Fruit fly (Drosophila melanogaster) whole organism, embryonic: ENCODE results near the gene Osi10a.

ENCODE experiments used
- CG10565 ChIP-seq: fragments of 200-800 bp; sonication (Bioruptor generic); optimal IDR thresholded peaks from 3 replicates; lab custom pipeline; 2016; ENCODE audit warnings: missing biosample characterization, mild to moderate bottlenecking, missing genetic modification characterization
- CG11085 ChIP-seq: fragments of 200-800 bp; sonication (Bioruptor generic); IDR thresholded peaks from 2 replicates; pipeline ENCODE4 v1.3.6; 2022; ENCODE audit warnings: missing biosample characterization, missing genetic modification characterization
- CG1602 ChIP-seq: fragments of 200-800 bp; sonication (Bioruptor generic); optimal IDR thresholded peaks from 3 replicates; lab custom pipeline; 2016; ENCODE audit warnings: missing biosample characterization, missing genetic modification characterization
- HmgZ ChIP-seq: fragments of 200-800 bp; sonication (Bioruptor generic); optimal IDR thresholded peaks from 2 replicates; lab custom pipeline; 2018; ENCODE audit warnings: missing biosample characterization, mild to moderate bottlenecking, missing genetic modification characterization

dm6 chr3R:6291437-6291836, 27.7 kb downstream of the Osi10a start, which contains the start of gene Osi13:
- no peak for TF ChIP-seq HmgZ (tag; lab: Kevin White, UChicago)
- no peak for TF ChIP-seq CG10565 (GFP tag; lab: Kevin White, UChicago)
- no peak for TF ChIP-seq CG11085
- TF ChIP-seq CG1602 (GFP tag; lab: Kevin White, UChicago): no peak
